Fruit fly (Drosophila melanogaster) whole organism, pupa: ENCODE data around the gene Send2.

Experiments
- CG17806 ChIP-seq: fragments of 200-800 bp; sonication (Bioruptor generic); optimal IDR thresholded peaks from 2 replicates; lab custom pipeline; 2018; ENCODE audit warnings: missing biosample characterization, mild to moderate bottlenecking, missing genetic modification characterization, moderate library complexity
- CG32121 ChIP-seq: fragments of 200-800 bp; sonication (Bioruptor generic); IDR thresholded peaks from 2 replicates; pipeline ENCODE4 v1.3.6; 2022; ENCODE audit warnings: missing biosample characterization, missing genetic modification characterization
- CG4496 ChIP-seq: fragments of 200-800 bp; sonication (Bioruptor generic); IDR thresholded peaks from 3 replicates; pipeline ENCODE4 v1.3.6; 2022; ENCODE audit warnings: missing biosample characterization, missing genetic modification characterization
- CG8159 ChIP-seq: fragments of 200-800 bp; sonication (Bioruptor generic); optimal IDR thresholded peaks from 3 replicates; lab custom pipeline; 2018; ENCODE audit warnings: missing biosample characterization, mild to moderate bottlenecking, missing genetic modification characterization, moderate library complexity
- CG8301 ChIP-seq: fragments of 200-800 bp; sonication (Bioruptor generic); optimal IDR thresholded peaks from 2 replicates; lab custom pipeline; 2018; ENCODE audit warnings: missing biosample characterization, mild to moderate bottlenecking, missing genetic modification characterization
- EcR ChIP-seq: fragments of 200-800 bp; sonication (Bioruptor generic); optimal IDR thresholded peaks from 3 replicates; lab custom pipeline; 2019; ENCODE audit warnings: missing biosample characterization, missing genetic modification characterization, mild to moderate bottlenecking, moderate library complexity, missing genetic modification reagents
- Snoo ChIP-seq: fragments of 200-800 bp; sonication (Bioruptor generic); optimal IDR thresholded peaks from 3 replicates; lab custom pipeline; 2017; ENCODE audit warnings: missing biosample characterization, mild to moderate bottlenecking, missing genetic modification characterization, inconsistent platforms
- fd96Ca ChIP-seq: fragments of 200-800 bp; sonication (Bioruptor generic); IDR thresholded peaks from 3 replicates; pipeline ENCODE4 v1.3.6; 2022; ENCODE audit warnings: missing biosample characterization, missing genetic modification characterization
- gl ChIP-seq: fragments of 200-800 bp; sonication (Bioruptor generic); optimal IDR thresholded peaks from 2 replicates; lab custom pipeline; 2018; ENCODE audit warnings: missing biosample characterization, mild to moderate bottlenecking, missing genetic modification characterization

- no peak for TF ChIP-seq CG4496
- no peak for TF ChIP-seq CG8301 (tag; lab: Kevin White, UChicago)
- TF ChIP-seq CG32121 (GFP tag; lab: Robert Waterston, UW), result no peak
- peak; percentile 12 for TF ChIP-seq CG8159 (tag; lab: Kevin White, UChicago)
- no peak for TF ChIP-seq fd96Ca (GFP tag; lab: Robert Waterston, UW)
- TF ChIP-seq Snoo, result no peak
- no peak for TF ChIP-seq EcR (GFP tag; lab: Kevin White, UChicago)
- TF ChIP-seq CG17806 (tag; lab: Kevin White, UChicago), result no peak
- TF ChIP-seq gl, result no peak
Observed at dm6 chr2L:14358780-14359462, 12.4 kb upstream of the Send2 start, which contains the start of gene Pgant35A.
